Fruit fly (Drosophila melanogaster): ENCODE results near the gene CG11878.
A peak's percentile ranks its signal among the peaks of the same experiment; 100 is the strongest.

The CG11878 gene

dm6 chr3R:25281165-25281564, 7.5 kb downstream of the CG11878 start, which contains the start of gene CG11892 (continued):
- TF ChIP-seq CG2678 (tag; optimal IDR thresholded peaks at IDR 0.05) (peak; percentile 65), CG10979 (tag; optimal IDR thresholded peaks at IDR 0.05) (no peak), psq (GFP tag; optimal IDR thresholded peaks at IDR 0.05) (no peak), gce (GFP tag; IDR thresholded peaks at IDR 0.05) (no peak), CG17385 (GFP tag; optimal IDR thresholded peaks at IDR 0.05) (peak; percentile 44), CG10147 (GFP tag; optimal IDR thresholded peaks at IDR 0.05) (peak; percentile 27), CG12104 (GFP tag; optimal IDR thresholded peaks at IDR 0.05) (peak; percentile 38), C15 (GFP tag; IDR thresholded peaks at IDR 0.05) (0 out of 3 replicates have a peak, but pooled peaks have one; percentile 32), dmrt99B (tag; optimal IDR thresholded peaks at IDR 0.05) (peak; percentile 27), Dp (GFP tag; optimal IDR thresholded peaks at IDR 0.05) (no peak), CG1603 (tag; optimal IDR thresholded peaks at IDR 0.05) (peak; percentile 56), HLH54F (GFP tag; optimal IDR thresholded peaks at IDR 0.05) (no peak), CG12942 (GFP tag; optimal IDR thresholded peaks at IDR 0.05) (no peak), B-H1 (GFP tag; IDR thresholded peaks at IDR 0.05) (no peak), CG11696 (GFP tag; IDR thresholded peaks at IDR 0.05) (no peak), sug (tag; optimal IDR thresholded peaks at IDR 0.05) (peak; percentile 48), CG9609 (GFP tag; optimal IDR thresholded peaks at IDR 0.05) (no peak), CG9817 (tag; optimal IDR thresholded peaks at IDR 0.05) (peak; percentile 52), tll (GFP tag; optimal IDR thresholded peaks at IDR 0.05) (no peak), gsb (GFP tag; IDR thresholded peaks at IDR 0.05) (no peak), disco-r (GFP tag; optimal IDR thresholded peaks at IDR 0.05) (no peak), CG12744 (GFP tag; optimal IDR thresholded peaks at IDR 0.05) (no peak), CG6791 (GFP tag; IDR thresholded peaks at IDR 0.05; ENCODE audit: partially characterized antibody) (no peak), peb (GFP tag; IDR thresholded peaks at IDR 0.05) (no peak), CG4707 (GFP tag; optimal IDR thresholded peaks at IDR 0.05) (peak; percentile 39), bcd (GFP tag; optimal IDR thresholded peaks at IDR 0.05) (peak; percentile 20), Oaz (GFP tag; IDR thresholded peaks at IDR 0.05) (no peak), Elba2 (GFP tag; optimal IDR thresholded peaks at IDR 0.05) (no peak), nmo (GFP tag; optimal IDR thresholded peaks at IDR 0.05) (no peak), CG6813 (GFP tag; optimal IDR thresholded peaks at IDR 0.05) (no peak), CG9437 (GFP tag; optimal IDR thresholded peaks at IDR 0.05) (no peak), Camta (GFP tag; optimal IDR thresholded peaks at IDR 0.05) (no peak), Dip3 (GFP tag; optimal IDR thresholded peaks at IDR 0.05) (no peak), CG12155 (GFP tag; optimal IDR thresholded peaks at IDR 0.05) (no peak), fd64A (GFP tag; optimal IDR thresholded peaks at IDR 0.05) (peak; percentile 19), abd-A (tag; optimal IDR thresholded peaks at IDR 0.05) (no peak), prd (optimal IDR thresholded peaks at IDR 0.05) (no peak), prd (GFP tag; IDR thresholded peaks at IDR 0.05) (no peak), org-1 (GFP tag; optimal IDR thresholded peaks at IDR 0.05) (peak; percentile 21), maf-S (GFP tag; optimal IDR thresholded peaks at IDR 0.05) (no peak), E2f1 (GFP tag; IDR thresholded peaks at IDR 0.05) (no peak), CG14441 (GFP tag; IDR thresholded peaks at IDR 0.05) (no peak), Six4 (GFP tag; optimal IDR thresholded peaks at IDR 0.05) (no peak), CG11695 (GFP tag; IDR thresholded peaks at IDR 0.05) (0 out of 3 replicates have a peak, but pooled peaks have one; percentile 20), chm (GFP tag; IDR thresholded peaks at IDR 0.05) (no peak), Meics (GFP tag; optimal IDR thresholded peaks at IDR 0.05) (peak; percentile 55), pho (GFP tag; optimal IDR thresholded peaks at IDR 0.05) (no peak), NfI (GFP tag; optimal IDR thresholded peaks at IDR 0.05) (peak; percentile 41), ERR (GFP tag; optimal IDR thresholded peaks at IDR 0.05) (no peak), CG6854 (GFP tag; optimal IDR thresholded peaks at IDR 0.05) (peak; percentile 40), crol (GFP tag; IDR thresholded peaks at IDR 0.05) (no peak), CG32767 (GFP tag; IDR thresholded peaks at IDR 0.05) (no peak)
